Worm (Caenorhabditis elegans) whole organism, young adult: ENCODE results near the gene F35A5.8.
A peak's percentile ranks its signal among the peaks of the same experiment; 100 is the strongest.

Experiments used
- F49E8.2 ChIP-seq: sonication (generic microtip); optimal IDR thresholded peaks from 3 replicates; lab custom pipeline; 2017; ENCODE audit warnings: missing genetic modification characterization, mild to moderate bottlenecking, missing compliant biosample characterization, antibody characterized with exemption, moderate library complexity; ENCODE audit not compliant: insufficient read depth
- F57C9.4 ChIP-seq: sonication (generic microtip); optimal IDR thresholded peaks from 2 replicates; lab custom pipeline; 2017; ENCODE audit warnings: mild to moderate bottlenecking, missing genetic modification characterization, missing compliant biosample characterization
- T07F8.4 ChIP-seq: sonication (generic microtip); optimal IDR thresholded peaks from 2 replicates; lab custom pipeline; 2016; ENCODE audit warnings: mild to moderate bottlenecking, missing genetic modification characterization, moderate library complexity, missing compliant biosample characterization
- T26A5.8 ChIP-seq: sonication (generic microtip); optimal IDR thresholded peaks from 2 replicates; lab custom pipeline; 2016; ENCODE audit warnings: missing genetic modification characterization, missing compliant biosample characterization
- Y53F4B.3 ChIP-seq: fragments of 200-800 bp; sonication (Bioruptor generic); IDR thresholded peaks from 2 replicates; pipeline ENCODE4 v1.3.6; 2022; ENCODE audit warnings: missing genetic modification reagents, missing genetic modification characterization, missing compliant biosample characterization
- Y53G8AR.9 ChIP-seq: fragments of 200-800 bp; sonication (Bioruptor generic); conservative IDR thresholded peaks from 2 replicates; pipeline ENCODE4 v1.3.6; 2022; ENCODE audit warnings: missing genetic modification reagents, missing genetic modification characterization, missing compliant biosample characterization
- Y67H2A.10 ChIP-seq: fragments of 200-800 bp; sonication (Bioruptor generic); conservative IDR thresholded peaks from 2 replicates; pipeline ENCODE4 v1.3.6; 2022; ENCODE audit warnings: missing genetic modification reagents, missing genetic modification characterization, missing compliant biosample characterization
- ZK185.1 ChIP-seq: sonication (generic microtip); optimal IDR thresholded peaks from 2 replicates; lab custom pipeline; 2016; ENCODE audit warnings: mild to moderate bottlenecking, missing genetic modification characterization, missing compliant biosample characterization; ENCODE audit not compliant: poor library complexity, severe bottlenecking
- akir-1 ChIP-seq: fragments of 200-800 bp; sonication (Bioruptor generic); optimal IDR thresholded peaks from 2 replicates; lab custom pipeline; 2018; ENCODE audit warnings: mild to moderate bottlenecking, missing genetic modification characterization, moderate library complexity, missing compliant biosample characterization
- aptf-2 ChIP-seq: fragments of 200-800 bp; sonication (Bioruptor generic); conservative IDR thresholded peaks from 2 replicates; pipeline ENCODE4 v1.3.6; 2022; ENCODE audit warnings: missing genetic modification reagents, missing genetic modification characterization, missing compliant biosample characterization
- aptf-3 ChIP-seq: fragments of 200-800 bp; sonication (Bioruptor generic); IDR thresholded peaks from 2 replicates; pipeline ENCODE4 v1.3.6; 2022; ENCODE audit warnings: missing genetic modification characterization, missing compliant biosample characterization
- attf-5 ChIP-seq: fragments of 200-800 bp; sonication (Bioruptor generic); optimal IDR thresholded peaks from 2 replicates; lab custom pipeline; 2018; ENCODE audit warnings: mild to moderate bottlenecking, missing genetic modification characterization, missing compliant biosample characterization
- bed-1 ChIP-seq: fragments of 200-800 bp; sonication (Bioruptor generic); IDR thresholded peaks from 2 replicates; pipeline ENCODE4 v1.3.6; 2022; ENCODE audit warnings: missing genetic modification reagents, missing genetic modification characterization, missing compliant biosample characterization
- cebp-1 ChIP-seq, 2 experiments: fragments of 200-800 bp in 1 of 2; sonication (Bioruptor generic) in 1 of 2; sonication (generic microtip) in 1 of 2; IDR thresholded peaks in 1 of 2; optimal IDR thresholded peaks in 1 of 2; 2 replicates each; pipeline versions ENCODE4 v1.3.6 to Lab custom; 2017 to 2022; ENCODE audit warnings: missing compliant biosample characterization in 2 of 2, missing genetic modification characterization in 2 of 2, mild to moderate bottlenecking in 1 of 2, missing genetic modification reagents in 1 of 2, moderate library complexity in 1 of 2
- ceh-27 ChIP-seq: fragments of 200-800 bp; sonication (Bioruptor generic); optimal IDR thresholded peaks from 2 replicates; lab custom pipeline; 2018; ENCODE audit warnings: mild to moderate bottlenecking, missing genetic modification characterization, moderate library complexity, missing compliant biosample characterization
- ceh-58 ChIP-seq: fragments of 200-800 bp; sonication (Bioruptor generic); IDR thresholded peaks from 2 replicates; pipeline ENCODE4 v1.3.6; 2022; ENCODE audit warnings: missing genetic modification characterization, missing compliant biosample characterization
- efl-1 ChIP-seq: fragments of 150-350 bp; optimal IDR thresholded peaks from 2 replicates; lab custom pipeline; 2014; ENCODE audit warnings: missing biosample characterization, missing genetic modification reagents, missing genetic modification characterization
- egl-18 ChIP-seq: fragments of 200-800 bp; sonication (Bioruptor generic); IDR thresholded peaks from 2 replicates; pipeline ENCODE4 v1.3.6; 2022; ENCODE audit warnings: missing genetic modification reagents, missing genetic modification characterization, missing compliant biosample characterization
- ets-4 ChIP-seq: fragments of 200-800 bp; sonication (Bioruptor generic); optimal IDR thresholded peaks from 2 replicates; lab custom pipeline; 2018; ENCODE audit warnings: mild to moderate bottlenecking, missing genetic modification characterization, missing compliant biosample characterization
- gei-17 ChIP-seq: fragments of 200-800 bp; sonication (Bioruptor generic); optimal IDR thresholded peaks from 2 replicates; lab custom pipeline; 2018; ENCODE audit warnings: mild to moderate bottlenecking, missing genetic modification characterization, missing compliant biosample characterization
- hlh-12 ChIP-seq: sonication (generic microtip); optimal IDR thresholded peaks from 2 replicates; lab custom pipeline; 2016; ENCODE audit warnings: missing genetic modification characterization, missing compliant biosample characterization
- hrde-1 ChIP-seq: sonication (generic microtip); optimal IDR thresholded peaks from 2 replicates; lab custom pipeline; 2016; ENCODE audit warnings: missing genetic modification characterization, mild to moderate bottlenecking, missing compliant biosample characterization, moderate library complexity, missing genotype, missing genetic modification reagents, borderline replicate concordance
- lin-40 ChIP-seq: sonication (generic microtip); optimal IDR thresholded peaks from 2 replicates; lab custom pipeline; 2016; ENCODE audit warnings: missing genetic modification characterization, mild to moderate bottlenecking, missing compliant biosample characterization, missing genotype, missing genetic modification reagents
- lsy-27 ChIP-seq: sonication (generic microtip); optimal IDR thresholded peaks from 2 replicates; lab custom pipeline; 2017; ENCODE audit warnings: missing genetic modification characterization, mild to moderate bottlenecking, missing compliant biosample characterization, antibody characterized with exemption, missing genotype, borderline replicate concordance; ENCODE audit not compliant: insufficient read depth
- madf-10 ChIP-seq: sonication (generic microtip); optimal IDR thresholded peaks from 2 replicates; lab custom pipeline; 2016; ENCODE audit warnings: mild to moderate bottlenecking, missing genetic modification characterization, missing compliant biosample characterization
- madf-3 ChIP-seq: fragments of 200-800 bp; sonication (Bioruptor generic); IDR thresholded peaks from 2 replicates; pipeline ENCODE4 v1.3.6; 2022; ENCODE audit warnings: missing genetic modification reagents, missing genetic modification characterization, missing compliant biosample characterization
- mcd-1 ChIP-seq: fragments of 200-800 bp; sonication (Bioruptor generic); IDR thresholded peaks from 2 replicates; pipeline ENCODE4 v1.3.6; 2022; ENCODE audit warnings: missing genetic modification reagents, missing genetic modification characterization, missing compliant biosample characterization
- mes-4 ChIP-seq: sonication (generic microtip); optimal IDR thresholded peaks from 2 replicates; lab custom pipeline; 2016; ENCODE audit warnings: missing genotype, missing genetic modification characterization, missing compliant biosample characterization
- nfyb-1 ChIP-seq: fragments of 200-800 bp; sonication (Bioruptor generic); IDR thresholded peaks from 2 replicates; pipeline ENCODE4 v1.3.6; 2022; ENCODE audit warnings: missing genetic modification reagents, missing genetic modification characterization, missing compliant biosample characterization
- nhr-27 ChIP-seq: fragments of 200-800 bp; sonication (Bioruptor generic); optimal IDR thresholded peaks from 2 replicates; lab custom pipeline; 2018; ENCODE audit warnings: mild to moderate bottlenecking, missing genetic modification characterization, moderate library complexity, missing compliant biosample characterization
- nhr-80 ChIP-seq: sonication (generic microtip); optimal IDR thresholded peaks from 2 replicates; lab custom pipeline; 2016; ENCODE audit warnings: missing genetic modification characterization, missing compliant biosample characterization
- sea-2 ChIP-seq: fragments of 200-800 bp; sonication (Bioruptor generic); IDR thresholded peaks from 2 replicates; pipeline ENCODE4 v1.3.6; 2022; ENCODE audit warnings: missing genetic modification characterization, missing compliant biosample characterization
- snpc-1.3 ChIP-seq: sonication (generic microtip); optimal IDR thresholded peaks from 2 replicates; lab custom pipeline; 2017; ENCODE audit warnings: missing genetic modification characterization, mild to moderate bottlenecking, missing compliant biosample characterization, antibody characterized with exemption, moderate library complexity, missing genotype, missing genetic modification reagents; ENCODE audit not compliant: insufficient read depth
- snpc-3.4 ChIP-seq: sonication (generic microtip); optimal IDR thresholded peaks from 2 replicates; lab custom pipeline; 2017; ENCODE audit warnings: missing genetic modification characterization, mild to moderate bottlenecking, missing compliant biosample characterization, antibody characterized with exemption, moderate library complexity, missing genotype, missing genetic modification reagents
- snpc-4 ChIP-seq, 5 experiments: fragments of 150-350 bp in 1 of 5; sonication (generic microtip) in 4 of 5; optimal IDR thresholded peaks; 2 replicates each; lab custom pipeline; 2014 to 2018; ENCODE audit warnings: missing genetic modification characterization in 5 of 5, missing biosample characterization in 3 of 5, antibody characterized with exemption in 2 of 5, mild to moderate bottlenecking in 2 of 5, missing compliant biosample characterization in 2 of 5, missing genotype in 2 of 5, moderate library complexity in 2 of 5, missing genetic modification reagents in 1 of 5
- somi-1 ChIP-seq: fragments of 200-800 bp; sonication (Bioruptor generic); optimal IDR thresholded peaks from 2 replicates; lab custom pipeline; 2018; ENCODE audit warnings: mild to moderate bottlenecking, missing genetic modification characterization, missing compliant biosample characterization
- unc-130 ChIP-seq: sonication (generic microtip); optimal IDR thresholded peaks from 2 replicates; lab custom pipeline; 2016; ENCODE audit warnings: missing genetic modification reagents, missing genetic modification characterization, missing compliant biosample characterization
- xnd-1 ChIP-seq: sonication (generic microtip); optimal IDR thresholded peaks from 2 replicates; lab custom pipeline; 2016; ENCODE audit warnings: missing genotype, missing genetic modification reagents, missing genetic modification characterization, missing compliant biosample characterization
- zfh-2 ChIP-seq: fragments of 200-800 bp; sonication (Bioruptor generic); conservative IDR thresholded peaks from 2 replicates; pipeline ENCODE4 v1.3.6; 2022; ENCODE audit warnings: missing genetic modification reagents, missing genetic modification characterization, missing compliant biosample characterization
- ztf-26 ChIP-seq: sonication (generic microtip); optimal IDR thresholded peaks from 2 replicates; lab custom pipeline; 2017; ENCODE audit warnings: missing genetic modification characterization, missing compliant biosample characterization
- ztf-28 ChIP-seq: fragments of 200-800 bp; sonication (Bioruptor generic); IDR thresholded peaks from 2 replicates; pipeline ENCODE4 v1.3.6; 2022; ENCODE audit warnings: missing genetic modification reagents, missing genetic modification characterization, missing compliant biosample characterization

Gene F35A5.8

DNA sequence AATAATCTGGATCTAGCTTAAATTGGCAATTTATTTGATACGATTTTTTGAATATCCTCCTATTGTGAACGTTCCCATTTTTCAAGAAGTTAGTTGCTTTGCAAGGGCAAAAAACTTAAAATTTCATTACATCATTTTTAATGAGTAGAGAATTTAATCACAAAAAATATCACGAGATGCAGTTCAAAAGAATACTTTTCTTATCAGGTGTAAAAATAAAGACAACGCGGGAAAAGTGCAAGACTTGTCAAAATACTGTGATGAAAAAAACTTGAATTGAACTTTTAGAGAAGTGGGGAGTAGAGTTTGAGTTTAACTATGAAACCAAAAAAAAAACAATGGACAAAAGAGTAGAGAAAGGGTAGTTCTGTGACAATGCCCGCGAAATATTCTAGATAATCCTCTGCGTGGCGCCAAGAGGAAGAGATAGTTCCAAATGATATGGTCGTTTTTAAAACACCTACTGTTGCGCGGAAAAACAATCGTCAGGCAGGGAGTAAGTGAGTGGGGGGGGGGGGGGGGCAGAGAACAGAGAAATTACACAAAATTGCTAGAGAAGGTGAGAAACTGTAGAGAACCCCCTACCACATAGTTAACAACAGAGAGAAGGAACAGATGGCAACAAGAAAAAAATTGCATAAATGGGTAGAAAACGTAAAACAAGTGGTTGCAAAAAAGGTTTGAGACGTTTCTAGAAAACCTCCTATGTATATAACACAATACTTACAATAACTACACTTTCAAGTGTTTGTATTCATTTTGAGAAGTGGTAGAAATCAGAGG, 21.8 kb upstream of the F35A5.8 start:
- TF ChIP-seq T26A5.8 (tag; lab: Kevin White, UChicago) (no peak), nhr-80 (tag; lab: Kevin White, UChicago) (peak; percentile 52)

DNA sequence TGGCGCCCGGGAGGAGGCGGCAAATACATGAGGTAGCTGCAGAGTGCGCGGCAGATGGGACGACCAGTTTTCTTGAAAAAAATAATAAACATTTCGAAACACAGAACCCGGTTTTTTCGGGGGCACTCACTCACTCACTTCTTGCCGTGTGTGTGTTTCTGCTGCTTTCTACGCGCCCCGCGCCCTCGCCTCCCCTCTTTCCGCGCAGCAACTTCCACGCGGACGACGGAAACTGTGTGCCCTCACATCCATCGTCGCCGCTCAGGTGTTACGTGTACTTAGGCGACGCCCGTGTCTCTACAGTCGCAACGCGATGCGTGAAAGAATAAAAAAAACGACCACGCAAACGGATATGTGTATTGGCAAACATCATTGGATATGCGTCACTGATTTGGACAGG, 21.2 kb upstream of the F35A5.8 start:
- TF ChIP-seq hlh-12 (tag; lab: Kevin White, UChicago) = no peak
- no peak for TF ChIP-seq akir-1 (GFP tag; lab: Kevin White, UChicago)
- TF ChIP-seq zfh-2 = peak; percentile 81
- TF ChIP-seq attf-5 (GFP tag; lab: Kevin White, UChicago) = no peak
- TF ChIP-seq Y67H2A.10 (GFP tag; lab: Robert Waterston, UW) = no peak
- no peak for TF ChIP-seq aptf-2 (GFP tag; lab: Robert Waterston, UW)
- TF ChIP-seq ZK185.1 (tag; lab: Kevin White, UChicago) = no peak
- TF ChIP-seq ceh-58 (GFP tag; lab: Robert Waterston, UW) = no peak
- TF ChIP-seq egl-18 (GFP tag; lab: Robert Waterston, UW) = no peak
- TF ChIP-seq ztf-28 (GFP tag; lab: Robert Waterston, UW) = 0 out of 2 replicates have a peak, but pooled peaks have one; percentile 37

DNA sequence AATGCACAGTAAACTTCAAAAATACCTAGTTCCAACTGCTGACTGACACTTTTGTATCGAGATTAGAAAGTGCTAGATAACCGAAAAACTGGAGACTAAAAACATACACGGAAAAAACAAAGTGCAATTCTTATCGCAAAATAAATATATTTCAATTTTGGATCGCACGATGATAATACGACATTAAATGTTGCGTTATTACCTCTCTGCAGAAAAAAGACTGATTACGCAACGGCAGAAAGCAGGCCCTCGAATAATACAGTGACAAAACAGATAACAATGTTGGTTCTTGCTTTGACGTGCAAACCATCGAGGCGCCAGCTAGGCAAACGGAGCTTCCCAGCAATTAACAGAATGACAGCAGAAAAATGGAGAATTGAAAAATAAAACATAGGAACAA, 20.6 kb upstream of the F35A5.8 start:
- TF ChIP-seq unc-130 (GFP tag; lab: Kevin White, UChicago) = no peak
- no peak for TF ChIP-seq T07F8.4 (tag; lab: Kevin White, UChicago)
- TF ChIP-seq Y53F4B.3 = no peak
- TF ChIP-seq nhr-80 (tag; lab: Kevin White, UChicago) = peak; percentile 97
- TF ChIP-seq nfyb-1 (GFP tag; lab: Robert Waterston, UW) = no peak
- no peak for TF ChIP-seq ztf-26 (tag; lab: Kevin White, UChicago)
- no peak for TF ChIP-seq F57C9.4
- TF ChIP-seq xnd-1 (tag; lab: Kevin White, UChicago) = no peak
- TF ChIP-seq ets-4 (GFP tag; lab: Kevin White, UChicago) = peak; percentile 67
- TF ChIP-seq mcd-1 (GFP tag; lab: Robert Waterston, UW) = no peak
- TF ChIP-seq cebp-1 (GFP tag; IDR thresholded peaks at IDR 0.05; lab: Robert Waterston, UW) = no peak; the same call in 1 of the 2 replicates
- TF ChIP-seq cebp-1 (tag; optimal IDR thresholded peaks at IDR 0.05; lab: Kevin White, UChicago) = peak; percentile 66
- TF ChIP-seq gei-17 = no peak
- TF ChIP-seq ztf-28 (GFP tag; lab: Robert Waterston, UW) = no peak
- TF ChIP-seq Y53G8AR.9 (GFP tag; lab: Robert Waterston, UW) = no peak
- TF ChIP-seq mes-4 (tag; lab: Kevin White, UChicago) = no peak
- TF ChIP-seq akir-1 (GFP tag; lab: Kevin White, UChicago) = no peak
- TF ChIP-seq madf-10 = peak; percentile 34
- TF ChIP-seq nhr-27 = no peak
- TF ChIP-seq snpc-3.4 (tag; lab: Kevin White, UChicago) = no peak
- TF ChIP-seq aptf-3 (GFP tag; lab: Robert Waterston, UW) = no peak
- no peak for TF ChIP-seq ceh-27
- TF ChIP-seq lin-40 (tag; lab: Kevin White, UChicago) = peak; percentile 39
- no peak for TF ChIP-seq bed-1 (GFP tag; lab: Robert Waterston, UW)
- no peak for TF ChIP-seq F49E8.2 (tag; lab: Kevin White, UChicago)
- TF ChIP-seq efl-1 = no peak
- TF ChIP-seq hrde-1 = no peak
- no peak for TF ChIP-seq somi-1
- TF ChIP-seq lsy-27 (tag; lab: Kevin White, UChicago) = no peak
- TF ChIP-seq madf-3 (GFP tag; lab: Robert Waterston, UW) = no peak
- no peak for TF ChIP-seq aptf-2 (GFP tag; lab: Robert Waterston, UW)
- TF ChIP-seq snpc-4 (GFP tag; optimal IDR thresholded peaks at IDR 0.05; lab: Kevin White, UChicago) = no peak
- TF ChIP-seq snpc-4 (tag; optimal IDR thresholded peaks at IDR 0.05; lab: Kevin White, UChicago) = peak in 1 of 4 experiments; percentile 14
- no peak for TF ChIP-seq sea-2 (GFP tag; lab: Robert Waterston, UW)
- TF ChIP-seq snpc-1.3 = no peak
